Worm (Caenorhabditis elegans) whole organism, L4 larva: ENCODE measurements around the gene F42A10.6.

ENCODE experiments used
- F10B5.3 ChIP-seq: sonication (generic microtip); optimal IDR thresholded peaks from 2 replicates; lab custom pipeline; 2016; ENCODE audit warnings: mild to moderate bottlenecking, missing genetic modification characterization, missing compliant biosample characterization
- F37D6.2 ChIP-seq: sonication (generic microtip); optimal IDR thresholded peaks from 2 replicates; lab custom pipeline; 2016; ENCODE audit warnings: mild to moderate bottlenecking, missing genetic modification characterization, missing compliant biosample characterization
- F44E2.7 ChIP-seq: fragments of 200-800 bp; sonication (Bioruptor generic); IDR thresholded peaks from 2 replicates; pipeline ENCODE4 v2.1.2; 2022; ENCODE audit warnings: missing genetic modification characterization, missing compliant biosample characterization
- T26A8.4 ChIP-seq: fragments of 200-800 bp; sonication (Bioruptor generic); IDR thresholded peaks from 2 replicates; pipeline ENCODE4 v1.3.6; 2022; ENCODE audit warnings: missing genetic modification characterization, missing compliant biosample characterization
- Y48G9A.11 ChIP-seq: fragments of 200-800 bp; sonication (Bioruptor generic); IDR thresholded peaks from 2 replicates; pipeline ENCODE4 v1.3.6; 2022; ENCODE audit warnings: missing genetic modification reagents, missing genetic modification characterization, missing compliant biosample characterization
- Y5F2A.4 ChIP-seq: fragments of 200-800 bp; sonication (Bioruptor generic); optimal IDR thresholded peaks from 2 replicates; lab custom pipeline; 2018; ENCODE audit warnings: mild to moderate bottlenecking, missing genetic modification characterization, missing compliant biosample characterization
- ZK337.2 ChIP-seq: fragments of 200-800 bp; sonication (Bioruptor generic); IDR thresholded peaks from 2 replicates; pipeline ENCODE4 v1.3.6; 2022; ENCODE audit warnings: missing genetic modification reagents, missing genetic modification characterization, missing compliant biosample characterization
- aha-1 ChIP-seq: fragments of 150-350 bp; peaks from one replicate; lab custom pipeline; 2014; ENCODE audit warnings: missing biosample characterization, missing genetic modification characterization
- ceh-28 ChIP-seq: fragments of 150-350 bp; optimal IDR thresholded peaks from 2 replicates; lab custom pipeline; 2014; ENCODE audit warnings: missing biosample characterization, missing genetic modification reagents, missing genetic modification characterization
- ces-1 ChIP-seq: fragments of 150-350 bp; sonication (generic microtip); optimal IDR thresholded peaks from 4 replicates; lab custom pipeline; 2014; ENCODE audit warnings: missing biosample characterization, missing genetic modification reagents, missing genetic modification characterization
- cey-2 ChIP-seq: sonication (generic microtip); optimal IDR thresholded peaks from 3 replicates; lab custom pipeline; 2017; ENCODE audit warnings: missing genetic modification characterization, mild to moderate bottlenecking, missing compliant biosample characterization, antibody characterized with exemption, borderline replicate concordance; ENCODE audit not compliant: insufficient read depth
- ctbp-1 ChIP-seq: fragments of 200-800 bp; sonication (Bioruptor generic); IDR thresholded peaks from 2 replicates; pipeline ENCODE4 v1.3.6; 2022; ENCODE audit warnings: missing genetic modification reagents, missing genetic modification characterization, missing compliant biosample characterization
- daf-19 ChIP-seq: fragments of 200-800 bp; sonication (Bioruptor generic); conservative IDR thresholded peaks from 2 replicates; pipeline ENCODE4 v1.3.6; 2022; ENCODE audit warnings: missing genetic modification characterization, missing compliant biosample characterization
- dmd-8 ChIP-seq: fragments of 200-800 bp; sonication (Bioruptor generic); IDR thresholded peaks from 2 replicates; pipeline ENCODE4 v1.3.6; 2022; ENCODE audit warnings: missing genetic modification characterization, missing compliant biosample characterization
- dmd-9 ChIP-seq: fragments of 200-800 bp; sonication (Bioruptor generic); IDR thresholded peaks from 2 replicates; pipeline ENCODE4 v1.3.6; 2022; ENCODE audit warnings: missing genetic modification reagents, missing genetic modification characterization, missing compliant biosample characterization
- dpl-1 ChIP-seq: fragments of 150-350 bp; optimal IDR thresholded peaks from 2 replicates; lab custom pipeline; 2014; ENCODE audit warnings: missing biosample characterization, missing genetic modification reagents, missing genetic modification characterization
- duxl-1 ChIP-seq: sonication (generic microtip); optimal IDR thresholded peaks from 2 replicates; lab custom pipeline; 2016; ENCODE audit warnings: mild to moderate bottlenecking, missing genetic modification characterization, moderate library complexity, missing compliant biosample characterization; ENCODE audit not compliant: poor library complexity
- egl-43 ChIP-seq: fragments of 200-800 bp; sonication (Bioruptor generic); IDR thresholded peaks from 2 replicates; pipeline ENCODE4 v1.3.6; 2022; ENCODE audit warnings: missing genetic modification reagents, missing genetic modification characterization, missing compliant biosample characterization
- gei-8 ChIP-seq: fragments of 200-800 bp; sonication (Bioruptor generic); optimal IDR thresholded peaks from 2 replicates; lab custom pipeline; 2018; ENCODE audit warnings: mild to moderate bottlenecking, missing genetic modification characterization, missing compliant biosample characterization
- hlh-11 ChIP-seq: fragments of 200-800 bp; sonication (Bioruptor generic); optimal IDR thresholded peaks from 2 replicates; lab custom pipeline; 2018; ENCODE audit warnings: mild to moderate bottlenecking, missing genetic modification characterization, missing compliant biosample characterization
- lin-38 ChIP-seq: fragments of 200-800 bp; sonication (Bioruptor generic); IDR thresholded peaks from 2 replicates; pipeline ENCODE4 v1.3.6; 2022; ENCODE audit warnings: missing genetic modification reagents, missing genetic modification characterization, missing compliant biosample characterization
- madf-5 ChIP-seq, 2 experiments: fragments of 200-800 bp; sonication (Bioruptor generic); IDR thresholded peaks; 2 replicates each; pipeline ENCODE4 v1.3.6; 2022; ENCODE audit warnings: missing compliant biosample characterization in 2 of 2, missing genetic modification characterization in 2 of 2
- mdl-1 ChIP-seq, 2 experiments: fragments of 150-350 bp in 1 of 2; sonication (generic microtip) in 1 of 2; optimal IDR thresholded peaks; 2 replicates each; lab custom pipeline; 2014 to 2017; ENCODE audit warnings: missing biosample characterization in 2 of 2, missing genetic modification characterization in 2 of 2
- mep-1 ChIP-seq: fragments of 150-350 bp; sonication (generic microtip); optimal IDR thresholded peaks from 3 replicates; lab custom pipeline; 2014; ENCODE audit warnings: missing biosample characterization, missing genetic modification characterization
- mxl-2 ChIP-seq: fragments of 200-800 bp; sonication (Bioruptor generic); conservative IDR thresholded peaks from 2 replicates; pipeline ENCODE4 v1.3.6; 2022; ENCODE audit warnings: missing genetic modification reagents, missing genetic modification characterization, missing compliant biosample characterization
- nhr-102 ChIP-seq: sonication (generic microtip); optimal IDR thresholded peaks from 2 replicates; lab custom pipeline; 2016; ENCODE audit warnings: mild to moderate bottlenecking, missing genetic modification characterization, moderate library complexity, missing compliant biosample characterization
- nhr-11 ChIP-seq: fragments of 150-350 bp; optimal IDR thresholded peaks from 2 replicates; lab custom pipeline; 2014; ENCODE audit warnings: missing biosample characterization, missing genetic modification characterization
- nhr-237 ChIP-seq: sonication (generic microtip); optimal IDR thresholded peaks from 2 replicates; lab custom pipeline; 2017; ENCODE audit warnings: missing biosample characterization, missing genetic modification characterization
- nhr-25 ChIP-seq: sonication (generic microtip); optimal IDR thresholded peaks from 2 replicates; lab custom pipeline; 2017; ENCODE audit warnings: missing genetic modification characterization, mild to moderate bottlenecking, missing compliant biosample characterization, antibody characterized with exemption, moderate library complexity, borderline replicate concordance; ENCODE audit not compliant: insufficient read depth
- nhr-28 ChIP-seq: fragments of 150-350 bp; optimal IDR thresholded peaks from 2 replicates; lab custom pipeline; 2014; ENCODE audit warnings: missing biosample characterization, missing genetic modification characterization
- nhr-41 ChIP-seq: fragments of 200-800 bp; sonication (Bioruptor generic); IDR thresholded peaks from 2 replicates; pipeline ENCODE4 v1.3.6; 2022; ENCODE audit warnings: missing genetic modification reagents, missing genetic modification characterization, missing compliant biosample characterization
- nhr-48 ChIP-seq: sonication (generic microtip); optimal IDR thresholded peaks from 2 replicates; lab custom pipeline; 2016; ENCODE audit warnings: mild to moderate bottlenecking, missing genetic modification characterization, missing compliant biosample characterization
- nhr-6 ChIP-seq: fragments of 150-350 bp; optimal IDR thresholded peaks from 2 replicates; lab custom pipeline; 2014; ENCODE audit warnings: missing biosample characterization, missing genetic modification characterization
- rbr-2 ChIP-seq: sonication (generic microtip); optimal IDR thresholded peaks from 2 replicates; lab custom pipeline; 2016; ENCODE audit warnings: missing genotype, missing genetic modification characterization, missing compliant biosample characterization
- saeg-2 ChIP-seq: fragments of 200-800 bp; sonication (Bioruptor generic); IDR thresholded peaks from 2 replicates; pipeline ENCODE4 v1.3.6; 2022; ENCODE audit warnings: missing genetic modification reagents, missing genetic modification characterization, missing compliant biosample characterization
- sdz-12 ChIP-seq: fragments of 200-800 bp; sonication (Bioruptor generic); optimal IDR thresholded peaks from 2 replicates; lab custom pipeline; 2018; ENCODE audit warnings: mild to moderate bottlenecking, missing genetic modification characterization, missing compliant biosample characterization
- set-16 ChIP-seq: fragments of 200-800 bp; sonication (Bioruptor generic); IDR thresholded peaks from 2 replicates; pipeline ENCODE4 v1.3.6; 2022; ENCODE audit warnings: missing genetic modification reagents, missing genetic modification characterization, missing compliant biosample characterization
- skn-1 ChIP-seq: fragments of 150-350 bp; optimal IDR thresholded peaks from 2 replicates; lab custom pipeline; 2014; ENCODE audit warnings: missing biosample characterization, missing genetic modification characterization
- spr-1 ChIP-seq: sonication (generic microtip); optimal IDR thresholded peaks from 2 replicates; lab custom pipeline; 2016; ENCODE audit warnings: mild to moderate bottlenecking, missing genetic modification characterization, missing compliant biosample characterization
- spr-3 ChIP-seq: fragments of 200-800 bp; sonication (Bioruptor generic); optimal IDR thresholded peaks from 2 replicates; lab custom pipeline; 2018; ENCODE audit warnings: mild to moderate bottlenecking, missing genetic modification characterization, missing compliant biosample characterization
- unc-62 ChIP-seq, 3 experiments: fragments of 150-350 bp in 1 of 3; sonication (generic microtip); optimal IDR thresholded peaks in 2 of 3; peaks in 1 of 3; 1 replicate in 1 of 3; 2 replicates in 2 of 3; lab custom pipeline; 2014 to 2017; ENCODE audit warnings: missing biosample characterization in 3 of 3, missing genetic modification characterization in 3 of 3, missing genetic modification reagents in 3 of 3, missing genotype in 1 of 3
- vab-7 ChIP-seq: fragments of 200-800 bp; sonication (Bioruptor generic); IDR thresholded peaks from 2 replicates; pipeline ENCODE4 v1.3.6; 2022; ENCODE audit warnings: missing genetic modification reagents, missing genetic modification characterization, missing compliant biosample characterization
- zip-11 ChIP-seq: fragments of 200-800 bp; sonication (Bioruptor generic); IDR thresholded peaks from 2 replicates; pipeline ENCODE4 v1.3.6; 2022; ENCODE audit warnings: missing genetic modification characterization, missing compliant biosample characterization

Gene F42A10.6

ce11 chrIII:6135211-6135610, 41.5 kb downstream of the F42A10.6 start:
- TF ChIP-seq set-16 (GFP tag; lab: Robert Waterston, UW) (peak; percentile 89), spr-1 (no peak), Y48G9A.11 (GFP tag; lab: Robert Waterston, UW) (no peak), daf-19 (GFP tag; lab: Robert Waterston, UW) (no peak), hlh-11 (peak; percentile 9), dpl-1 (GFP tag; lab: Kevin White, UChicago) (no peak), nhr-48 (tag; lab: Kevin White, UChicago) (no peak), mep-1 (peak; percentile 69), nhr-6 (tag; lab: Kevin White, UChicago) (no peak), ZK337.2 (no peak), dmd-9 (GFP tag; lab: Robert Waterston, UW) (no peak), unc-62 (GFP tag; optimal IDR thresholded peaks at IDR 0.05 in 1 of 2; lab: Kevin White, UChicago) (peak in 1 of 2 experiments; percentile 93), unc-62 (tag; optimal IDR thresholded peaks at IDR 0.05; lab: Kevin White, UChicago) (no peak), rbr-2 (peak; percentile 18), skn-1 (tag; lab: Kevin White, UChicago) (no peak), gei-8 (GFP tag; lab: Kevin White, UChicago) (no peak), egl-43 (GFP tag; lab: Robert Waterston, UW) (peak; percentile 29; the same call in 1 of the 2 replicates), lin-38 (GFP tag; lab: Robert Waterston, UW) (no peak), spr-3 (GFP tag; lab: Kevin White, UChicago) (no peak), madf-5 (GFP tag; IDR thresholded peaks at IDR 0.05; lab: Robert Waterston, UW) (no peak), mdl-1 (tag; optimal IDR thresholded peaks at IDR 0.05; lab: Kevin White, UChicago) (peak in 1 of 2 experiments; percentile 18), sdz-12 (GFP tag; lab: Kevin White, UChicago) (no peak), nhr-41 (GFP tag; lab: Robert Waterston, UW) (no peak), nhr-28 (tag; lab: Kevin White, UChicago) (no peak), nhr-102 (tag; lab: Kevin White, UChicago) (no peak), nhr-237 (tag; lab: Kevin White, UChicago) (no peak), vab-7 (GFP tag; lab: Robert Waterston, UW) (no peak), T26A8.4 (GFP tag; lab: Robert Waterston, UW) (no peak), saeg-2 (GFP tag; lab: Robert Waterston, UW) (no peak), F37D6.2 (tag; lab: Kevin White, UChicago) (peak; percentile 57), F44E2.7 (no peak), cey-2 (tag; lab: Kevin White, UChicago) (no peak), nhr-25 (tag; lab: Kevin White, UChicago) (no peak), mxl-2 (GFP tag; lab: Robert Waterston, UW) (no peak), F10B5.3 (tag; lab: Kevin White, UChicago) (no peak), Y5F2A.4 (no peak), ceh-28 (no peak), ctbp-1 (peak; percentile 67; the same call in 1 of the 2 replicates), dmd-8 (0 out of 2 replicates have a peak, but pooled peaks have one; percentile 7), duxl-1 (tag; lab: Kevin White, UChicago) (no peak), zip-11 (GFP tag; lab: Robert Waterston, UW) (no peak), nhr-11 (tag; lab: Kevin White, UChicago) (no peak), aha-1 (peak; percentile 68), ces-1 (GFP tag; lab: Kevin White, UChicago) (peak; percentile 5)
